Comparison of ENCODE assay signal across 1 fruit fly cellular context in the genomic region with DNA sequence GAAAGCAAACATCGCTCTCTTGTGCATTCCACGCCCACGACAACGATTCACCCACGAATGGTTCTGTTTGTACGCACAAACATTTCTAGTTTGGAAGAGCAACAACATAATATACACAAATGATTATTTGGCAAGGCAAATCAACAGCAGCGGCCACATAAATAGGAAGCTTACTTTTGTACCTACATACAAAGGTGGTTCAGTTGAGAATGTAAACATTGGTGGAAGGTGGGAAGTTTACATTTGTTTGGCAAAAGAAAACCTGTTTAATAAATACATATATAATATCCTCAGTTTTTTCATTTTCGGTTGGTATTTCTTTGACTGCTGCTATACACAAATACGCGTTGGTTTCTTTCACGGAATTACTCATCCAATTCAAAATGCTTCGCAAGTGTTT.
TF ChIP-seq lines count a peak whose summit lies in the region.

No protein-coding gene starts in this region.

TF ChIP-seq in whole organism, embryonic, 481 proteins besides CTCF, POLR2A, EP300 and RAD21 (continued from another document and continues in another):
- TF ChIP-seq CG13287 (GFP tag; IDR thresholded peaks at IDR 0.05; lab: Robert Waterston, UW; ENCODE audit: partially characterized antibody) = no peak
- TF ChIP-seq CG15073 (GFP tag; optimal IDR thresholded peaks at IDR 0.05; lab: Kevin White, UChicago) = peak; percentile 55
- TF ChIP-seq Fer2 (tag; optimal IDR thresholded peaks at IDR 0.05; lab: Kevin White, UChicago) = peak; percentile 51
- no peak for TF ChIP-seq CG34224 (GFP tag; IDR thresholded peaks at IDR 0.05; lab: Robert Waterston, UW; ENCODE audit: partially characterized antibody)
- TF ChIP-seq CG13775 (GFP tag; optimal IDR thresholded peaks at IDR 0.05; lab: Kevin White, UChicago) = peak; percentile 73
- TF ChIP-seq CG8290 (GFP tag; optimal IDR thresholded peaks at IDR 0.05; lab: Kevin White, UChicago) = peak; percentile 76
- peak in 1 of 2 experiments; percentile 92 for TF ChIP-seq CG8290 (tag; optimal IDR thresholded peaks at IDR 0.05; lab: Kevin White, UChicago)
- peak; percentile 73 for TF ChIP-seq CG13123 (GFP tag; optimal IDR thresholded peaks at IDR 0.05; lab: Kevin White, UChicago)
- TF ChIP-seq CG15696 (tag; optimal IDR thresholded peaks at IDR 0.05; lab: Kevin White, UChicago) = peak; percentile 69
- peak; percentile 89 for TF ChIP-seq Asciz (GFP tag; optimal IDR thresholded peaks at IDR 0.05; lab: Kevin White, UChicago)
- TF ChIP-seq CG9797 (GFP tag; optimal IDR thresholded peaks at IDR 0.05; lab: Kevin White, UChicago) = no peak
- TF ChIP-seq nau (GFP tag; optimal IDR thresholded peaks at IDR 0.05; lab: Kevin White, UChicago) = peak; percentile 90
- TF ChIP-seq tio (GFP tag; optimal IDR thresholded peaks at IDR 0.05; lab: Kevin White, UChicago) = no peak
- TF ChIP-seq Awh (GFP tag; IDR thresholded peaks at IDR 0.05; lab: Robert Waterston, UW) = no peak
- TF ChIP-seq CG14860 (GFP tag; IDR thresholded peaks at IDR 0.05; lab: Robert Waterston, UW; ENCODE audit: partially characterized antibody) = no peak
- TF ChIP-seq scrt (GFP tag; optimal IDR thresholded peaks at IDR 0.05; lab: Kevin White, UChicago) = peak; percentile 85
- TF ChIP-seq Stat92E (GFP tag; optimal IDR thresholded peaks at IDR 0.05; lab: Kevin White, UChicago) = peak in 1 of 3 experiments; percentile 49
- TF ChIP-seq tin (GFP tag; optimal IDR thresholded peaks at IDR 0.05; lab: Kevin White, UChicago) = peak; percentile 81
- no peak for TF ChIP-seq sob (GFP tag; IDR thresholded peaks at IDR 0.05; lab: Robert Waterston, UW)
- TF ChIP-seq Dek (tag; optimal IDR thresholded peaks at IDR 0.05; lab: Kevin White, UChicago) = peak; percentile 89
- TF ChIP-seq al (GFP tag; IDR thresholded peaks at IDR 0.05; lab: Robert Waterston, UW) = no peak
- TF ChIP-seq YL-1 (GFP tag; optimal IDR thresholded peaks at IDR 0.05; lab: Kevin White, UChicago) = peak; percentile 75
- peak; percentile 72 for TF ChIP-seq NC2α (GFP tag; optimal IDR thresholded peaks at IDR 0.05; lab: Kevin White, UChicago)
- peak; percentile 86 for TF ChIP-seq CG2875 (GFP tag; optimal IDR thresholded peaks at IDR 0.05; lab: Kevin White, UChicago)
- TF ChIP-seq nom (GFP tag; optimal IDR thresholded peaks at IDR 0.05; lab: Kevin White, UChicago) = no peak
- TF ChIP-seq wor (GFP tag; IDR thresholded peaks at IDR 0.05; lab: Robert Waterston, UW) = no peak
- no peak for TF ChIP-seq CG11560 (tag; IDR thresholded peaks at IDR 0.05; lab: Robert Waterston, UW)
- TF ChIP-seq bbx (GFP tag; IDR thresholded peaks at IDR 0.05; lab: Robert Waterston, UW; ENCODE audit: partially characterized antibody) = no peak
- TF ChIP-seq CG8765 (GFP tag; IDR thresholded peaks at IDR 0.05; lab: Robert Waterston, UW) = no peak
- peak in 1 of 2 experiments; percentile 33 for TF ChIP-seq insv (GFP tag; optimal IDR thresholded peaks at IDR 0.05; lab: Kevin White, UChicago)
- TF ChIP-seq CG3726 (GFP tag; IDR thresholded peaks at IDR 0.05; lab: Robert Waterston, UW) = no peak
- no peak for TF ChIP-seq gce (GFP tag; IDR thresholded peaks at IDR 0.05; lab: Robert Waterston, UW)
- no peak for TF ChIP-seq CG43689 (GFP tag; IDR thresholded peaks at IDR 0.05; lab: Robert Waterston, UW)
- no peak for TF ChIP-seq Dbx (GFP tag; IDR thresholded peaks at IDR 0.05; lab: Robert Waterston, UW)
- TF ChIP-seq CG7372 (GFP tag; IDR thresholded peaks at IDR 0.05; lab: Robert Waterston, UW) = no peak
- TF ChIP-seq CG17568 (GFP tag; optimal IDR thresholded peaks at IDR 0.05; lab: Kevin White, UChicago) = peak; percentile 93
- no peak for TF ChIP-seq Rfx (GFP tag; IDR thresholded peaks at IDR 0.05; lab: Robert Waterston, UW)
- TF ChIP-seq Hmr (GFP tag; optimal IDR thresholded peaks at IDR 0.05; lab: Kevin White, UChicago) = peak; percentile 93
- peak; percentile 60 for TF ChIP-seq sug (tag; optimal IDR thresholded peaks at IDR 0.05; lab: Kevin White, UChicago)
- TF ChIP-seq CG10274 (GFP tag; optimal IDR thresholded peaks at IDR 0.05; lab: Kevin White, UChicago) = peak; percentile 80
- no peak for TF ChIP-seq jigr1 (GFP tag; IDR thresholded peaks at IDR 0.05; lab: Robert Waterston, UW)
- peak; percentile 84 for TF ChIP-seq gcm (GFP tag; optimal IDR thresholded peaks at IDR 0.05; lab: Kevin White, UChicago)
- peak; percentile 70 for TF ChIP-seq tx (GFP tag; optimal IDR thresholded peaks at IDR 0.05; lab: Kevin White, UChicago)
- peak; percentile 69 for TF ChIP-seq CG17802 (tag; optimal IDR thresholded peaks at IDR 0.05; lab: Kevin White, UChicago)
- no peak for TF ChIP-seq E2f1 (GFP tag; IDR thresholded peaks at IDR 0.05; lab: Robert Waterston, UW)
- TF ChIP-seq CG9817 (tag; optimal IDR thresholded peaks at IDR 0.05; lab: Kevin White, UChicago) = peak; percentile 84
- peak; percentile 73 for TF ChIP-seq pum (GFP tag; optimal IDR thresholded peaks at IDR 0.05; lab: Kevin White, UChicago)
- TF ChIP-seq CG1603 (tag; optimal IDR thresholded peaks at IDR 0.05; lab: Kevin White, UChicago) = peak; percentile 89
- TF ChIP-seq Hr51 (GFP tag; optimal IDR thresholded peaks at IDR 0.05; lab: Kevin White, UChicago) = peak; percentile 71 to 93
- no peak for TF ChIP-seq CG2199 (GFP tag; IDR thresholded peaks at IDR 0.05; lab: Robert Waterston, UW)
- TF ChIP-seq CG10959 (GFP tag; IDR thresholded peaks at IDR 0.05; lab: Robert Waterston, UW) = no peak
- peak; percentile 86 for TF ChIP-seq HmgZ (tag; optimal IDR thresholded peaks at IDR 0.05; lab: Kevin White, UChicago)
- no peak for TF ChIP-seq pita (GFP tag; optimal IDR thresholded peaks at IDR 0.05; lab: Kevin White, UChicago)
- TF ChIP-seq CG12236 (GFP tag; optimal IDR thresholded peaks at IDR 0.05; lab: Kevin White, UChicago) = peak; percentile 74
- TF ChIP-seq crp (GFP tag; optimal IDR thresholded peaks at IDR 0.05; lab: Kevin White, UChicago) = peak in 1 of 2 experiments; percentile 42
- TF ChIP-seq CG18599 (GFP tag; optimal IDR thresholded peaks at IDR 0.05; lab: Kevin White, UChicago) = peak; percentile 92
- peak; percentile 67 for TF ChIP-seq Deaf1 (tag; optimal IDR thresholded peaks at IDR 0.05; lab: Kevin White, UChicago)
- TF ChIP-seq Bteb2 (GFP tag; optimal IDR thresholded peaks at IDR 0.05; lab: Kevin White, UChicago) = peak; percentile 81
- no peak for TF ChIP-seq Ravus (GFP tag; IDR thresholded peaks at IDR 0.05; lab: Robert Waterston, UW)
- TF ChIP-seq CG12659 (GFP tag; optimal IDR thresholded peaks at IDR 0.05; lab: Kevin White, UChicago) = peak; percentile 91
- no peak for TF ChIP-seq otp (GFP tag; IDR thresholded peaks at IDR 0.05; lab: Robert Waterston, UW)
- peak; percentile 87 for TF ChIP-seq CG7271 (tag; optimal IDR thresholded peaks at IDR 0.05; lab: Kevin White, UChicago)
- TF ChIP-seq CG31365 (tag; optimal IDR thresholded peaks at IDR 0.05; lab: Kevin White, UChicago) = peak; percentile 83
- peak; percentile 55 for TF ChIP-seq CG10565 (GFP tag; optimal IDR thresholded peaks at IDR 0.05; lab: Kevin White, UChicago)
- TF ChIP-seq CG7556 (GFP tag; optimal IDR thresholded peaks at IDR 0.05; lab: Kevin White, UChicago) = peak; percentile 82
- no peak for TF ChIP-seq yki (optimal IDR thresholded peaks at IDR 0.05; lab: Kevin White, UChicago)
- TF ChIP-seq luna (GFP tag; optimal IDR thresholded peaks at IDR 0.05; lab: Kevin White, UChicago) = peak; percentile 44
- no peak for TF ChIP-seq Doc2 (GFP tag; IDR thresholded peaks at IDR 0.05; lab: Robert Waterston, UW)
- TF ChIP-seq lmd (GFP tag; IDR thresholded peaks at IDR 0.05; lab: Robert Waterston, UW) = no peak
- TF ChIP-seq HmgD (GFP tag; optimal IDR thresholded peaks at IDR 0.05; lab: Kevin White, UChicago) = peak; percentile 44
- no peak for TF ChIP-seq slbo (GFP tag; IDR thresholded peaks at IDR 0.05; lab: Robert Waterston, UW)
- peak; percentile 69 for TF ChIP-seq slp2 (GFP tag; optimal IDR thresholded peaks at IDR 0.05; lab: Kevin White, UChicago)
- TF ChIP-seq wek (GFP tag; optimal IDR thresholded peaks at IDR 0.05; lab: Kevin White, UChicago) = peak; percentile 80
- no peak for TF ChIP-seq CG2889 (GFP tag; IDR thresholded peaks at IDR 0.05; lab: Robert Waterston, UW)
- TF ChIP-seq CG33213 (GFP tag; optimal IDR thresholded peaks at IDR 0.05; lab: Kevin White, UChicago) = peak; percentile 82
- TF ChIP-seq Nf-YB (GFP tag; optimal IDR thresholded peaks at IDR 0.05; lab: Kevin White, UChicago) = peak; percentile 76
- peak; percentile 77 for TF ChIP-seq Usf (GFP tag; optimal IDR thresholded peaks at IDR 0.05; lab: Kevin White, UChicago)
- peak; percentile 76 for TF ChIP-seq CG18011 (GFP tag; optimal IDR thresholded peaks at IDR 0.05; lab: Kevin White, UChicago)
- TF ChIP-seq ewg (GFP tag; optimal IDR thresholded peaks at IDR 0.05; lab: Kevin White, UChicago) = peak; percentile 80
- TF ChIP-seq kni (GFP tag; optimal IDR thresholded peaks at IDR 0.05; lab: Kevin White, UChicago) = peak; percentile 12
- no peak for TF ChIP-seq unc-4 (GFP tag; IDR thresholded peaks at IDR 0.05; lab: Robert Waterston, UW; ENCODE audit: partially characterized antibody)
- TF ChIP-seq chif (GFP tag; optimal IDR thresholded peaks at IDR 0.05; lab: Kevin White, UChicago) = peak; percentile 76 to 80
- TF ChIP-seq crc (GFP tag; optimal IDR thresholded peaks at IDR 0.05; lab: Kevin White, UChicago) = peak; percentile 65
- TF ChIP-seq CG1832 (GFP tag; optimal IDR thresholded peaks at IDR 0.05; lab: Kevin White, UChicago) = no peak
- TF ChIP-seq CG18619 (GFP tag; optimal IDR thresholded peaks at IDR 0.05; lab: Kevin White, UChicago) = peak; percentile 89
- TF ChIP-seq pros (GFP tag; optimal IDR thresholded peaks at IDR 0.05; lab: Kevin White, UChicago) = no peak
- no peak for TF ChIP-seq Atf6 (GFP tag; IDR thresholded peaks at IDR 0.05; lab: Robert Waterston, UW)
- TF ChIP-seq Sry-δ (GFP tag; optimal IDR thresholded peaks at IDR 0.05; lab: Kevin White, UChicago) = peak; percentile 52
- no peak for TF ChIP-seq HLHmδ (GFP tag; optimal IDR thresholded peaks at IDR 0.05; lab: Kevin White, UChicago)
- TF ChIP-seq Sox100B (GFP tag; optimal IDR thresholded peaks at IDR 0.05; lab: Kevin White, UChicago) = peak; percentile 86
- peak; percentile 88 for TF ChIP-seq CG4424 (GFP tag; optimal IDR thresholded peaks at IDR 0.05; lab: Kevin White, UChicago)
- peak; percentile 71 for TF ChIP-seq CG1792 (GFP tag; optimal IDR thresholded peaks at IDR 0.05; lab: Kevin White, UChicago)
- peak; percentile 37 for TF ChIP-seq TFAM (GFP tag; optimal IDR thresholded peaks at IDR 0.05; lab: Kevin White, UChicago)
- TF ChIP-seq CG8388 (GFP tag; optimal IDR thresholded peaks at IDR 0.05; lab: Kevin White, UChicago) = peak; percentile 88
- peak; percentile 50 for TF ChIP-seq grn (GFP tag; optimal IDR thresholded peaks at IDR 0.05; lab: Kevin White, UChicago)
- peak; percentile 55 for TF ChIP-seq emc (GFP tag; optimal IDR thresholded peaks at IDR 0.05; lab: Kevin White, UChicago)
- no peak for TF ChIP-seq so (GFP tag; IDR thresholded peaks at IDR 0.05; lab: Robert Waterston, UW)
- no peak for TF ChIP-seq eve (GFP tag; optimal IDR thresholded peaks at IDR 0.05; lab: Kevin White, UChicago)
- peak; percentile 86 for TF ChIP-seq CG7987 (GFP tag; optimal IDR thresholded peaks at IDR 0.05; lab: Kevin White, UChicago)
- TF ChIP-seq sim (GFP tag; IDR thresholded peaks at IDR 0.05; lab: Robert Waterston, UW) = no peak
- no peak for TF ChIP-seq Ptx1 (GFP tag; IDR thresholded peaks at IDR 0.05; lab: Robert Waterston, UW)
- no peak for TF ChIP-seq Opbp (GFP tag; IDR thresholded peaks at IDR 0.05; lab: Robert Waterston, UW; ENCODE audit: partially characterized antibody)
- TF ChIP-seq tna (GFP tag; IDR thresholded peaks at IDR 0.05; lab: Robert Waterston, UW; ENCODE audit: partially characterized antibody) = no peak
- peak; percentile 86 for TF ChIP-seq CG16863 (GFP tag; optimal IDR thresholded peaks at IDR 0.05; lab: Kevin White, UChicago)
- no peak for TF ChIP-seq CG14050 (GFP tag; IDR thresholded peaks at IDR 0.05; lab: Robert Waterston, UW)
- TF ChIP-seq jumu (GFP tag; optimal IDR thresholded peaks at IDR 0.05; lab: Kevin White, UChicago) = peak; percentile 76
- TF ChIP-seq vvl (GFP tag; IDR thresholded peaks at IDR 0.05; lab: Robert Waterston, UW) = no peak
- peak; percentile 29 for TF ChIP-seq Sry-β (GFP tag; optimal IDR thresholded peaks at IDR 0.05; lab: Kevin White, UChicago)
- TF ChIP-seq CG8359 (GFP tag; optimal IDR thresholded peaks at IDR 0.05; lab: Kevin White, UChicago; ENCODE audit: borderline replicate concordance) = peak; percentile 62
- peak; percentile 51 for TF ChIP-seq CG3838 (GFP tag; optimal IDR thresholded peaks at IDR 0.05; lab: Kevin White, UChicago)
- no peak for TF ChIP-seq dimm (GFP tag; IDR thresholded peaks at IDR 0.05; lab: Robert Waterston, UW)
- peak; percentile 89 for TF ChIP-seq Hsf (GFP tag; optimal IDR thresholded peaks at IDR 0.05; lab: Kevin White, UChicago)
- TF ChIP-seq CG17385 (GFP tag; optimal IDR thresholded peaks at IDR 0.05; lab: Kevin White, UChicago) = peak; percentile 88
- TF ChIP-seq ERR (GFP tag; optimal IDR thresholded peaks at IDR 0.05; lab: Kevin White, UChicago) = peak; percentile 73
- no peak for TF ChIP-seq Lim3 (GFP tag; IDR thresholded peaks at IDR 0.05; lab: Robert Waterston, UW)
- TF ChIP-seq CG3407 (GFP tag; optimal IDR thresholded peaks at IDR 0.05; lab: Kevin White, UChicago) = peak; percentile 82
- peak; percentile 78 for TF ChIP-seq MTF-1 (GFP tag; optimal IDR thresholded peaks at IDR 0.05; lab: Kevin White, UChicago; ENCODE audit: borderline replicate concordance)
- peak; percentile 90 for TF ChIP-seq CG3281 (GFP tag; optimal IDR thresholded peaks at IDR 0.05; lab: Kevin White, UChicago)
- TF ChIP-seq CG11504 (tag; optimal IDR thresholded peaks at IDR 0.05; lab: Kevin White, UChicago) = peak; percentile 93
- peak; percentile 84 for TF ChIP-seq CG11723 (GFP tag; optimal IDR thresholded peaks at IDR 0.05; lab: Kevin White, UChicago)
- TF ChIP-seq bigmax (GFP tag; optimal IDR thresholded peaks at IDR 0.05; lab: Kevin White, UChicago) = peak; percentile 57
- TF ChIP-seq CG1024 (GFP tag; IDR thresholded peaks at IDR 0.05; lab: Robert Waterston, UW) = no peak
- TF ChIP-seq mld (GFP tag; IDR thresholded peaks at IDR 0.05; lab: Robert Waterston, UW; ENCODE audit: partially characterized antibody) = no peak
- peak; percentile 91 for TF ChIP-seq CG2712 (tag; optimal IDR thresholded peaks at IDR 0.05; lab: Kevin White, UChicago)
- TF ChIP-seq CG12769 (tag; optimal IDR thresholded peaks at IDR 0.05; lab: Kevin White, UChicago) = peak; percentile 93
- peak; percentile 82; the same call in 2 of the 3 replicates for TF ChIP-seq CG11093 (GFP tag; IDR thresholded peaks at IDR 0.05; lab: Robert Waterston, UW)
- TF ChIP-seq CG15479 (GFP tag; optimal IDR thresholded peaks at IDR 0.05; lab: Kevin White, UChicago) = peak; percentile 58
- TF ChIP-seq tll (GFP tag; optimal IDR thresholded peaks at IDR 0.05; lab: Kevin White, UChicago) = peak in 1 of 2 experiments; percentile 86
